Worm (Caenorhabditis elegans): Measurements from ENCODE around the gene spp-10.

- no peak for TF ChIP-seq elt-3 (tag; optimal IDR thresholded peaks at IDR 0.05)
- no peak for TF ChIP-seq lin-39 (tag; optimal IDR thresholded peaks at IDR 0.05)
- TF ChIP-seq nhr-23 (tag; optimal IDR thresholded peaks at IDR 0.05) = no peak
- no peak for TF ChIP-seq mml-1 (tag; optimal IDR thresholded peaks at IDR 0.05)
- TF ChIP-seq unc-62 (GFP tag; optimal IDR thresholded peaks at IDR 0.05) = no peak
- no peak for TF ChIP-seq ceh-28 (tag; optimal IDR thresholded peaks at IDR 0.05)
- no peak for TF ChIP-seq ztf-4 (tag; optimal IDR thresholded peaks at IDR 0.05)
- no peak for TF ChIP-seq nhr-237 (tag; optimal IDR thresholded peaks at IDR 0.05)
- TF ChIP-seq ama-1 (optimal IDR thresholded peaks at IDR 0.05) = no peak
Observed at ce11 chrIV:8498773-8499360, 21.9 kb downstream of the spp-10 start, which contains the start of the genes acdh-13 and mesp-1.
